Fruit fly (Drosophila melanogaster): Measurements from ENCODE around the gene brk.

The brk gene

dm6 chrX:7290811-7291515, 16.8 kb upstream of the brk start, which contains the start of gene unc-119 (continued):
- TF ChIP-seq CG12659 (GFP tag; optimal IDR thresholded peaks at IDR 0.05), result peak; percentile 69
- no peak for TF ChIP-seq HLH54F (GFP tag; optimal IDR thresholded peaks at IDR 0.05)
- no peak for TF ChIP-seq pb (GFP tag; optimal IDR thresholded peaks at IDR 0.05)
- TF ChIP-seq lov (optimal IDR thresholded peaks at IDR 0.05), result no peak
- TF ChIP-seq lov (GFP tag; IDR thresholded peaks at IDR 0.05), result no peak
- TF ChIP-seq hbn (GFP tag; IDR thresholded peaks at IDR 0.05; ENCODE audit: partially characterized antibody), result peak; percentile 51; the same call in 1 of the 2 replicates
- TF ChIP-seq NK7.1 (GFP tag; optimal IDR thresholded peaks at IDR 0.05), result no peak
- TF ChIP-seq dimm (GFP tag; IDR thresholded peaks at IDR 0.05), result no peak
- TF ChIP-seq CHES-1-like (GFP tag; optimal IDR thresholded peaks at IDR 0.05), result peak; percentile 14
- no peak for TF ChIP-seq CG17361 (GFP tag; IDR thresholded peaks at IDR 0.05)
- TF ChIP-seq trh (GFP tag; optimal IDR thresholded peaks at IDR 0.05), result no peak
- TF ChIP-seq sens (GFP tag), result peak; percentile 51
- no peak for TF ChIP-seq CG10366 (GFP tag; IDR thresholded peaks at IDR 0.05)
- no peak for TF ChIP-seq CG17328 (GFP tag; IDR thresholded peaks at IDR 0.05)
- TF ChIP-seq ab (GFP tag; optimal IDR thresholded peaks at IDR 0.05), result no peak
- peak; percentile 9 for TF ChIP-seq D (optimal IDR thresholded peaks at IDR 0.05)
- TF ChIP-seq D (GFP tag; optimal IDR thresholded peaks at IDR 0.05), result no peak
- TF ChIP-seq ase (GFP tag; IDR thresholded peaks at IDR 0.05), result no peak
- peak in 1 of 2 experiments; percentile 46 for TF ChIP-seq bsh (GFP tag; optimal IDR thresholded peaks at IDR 0.05)
- TF ChIP-seq pfk (GFP tag; optimal IDR thresholded peaks at IDR 0.05), result no peak
- peak; percentile 39 for TF ChIP-seq CG12299 (tag; optimal IDR thresholded peaks at IDR 0.05)
- no peak for TF ChIP-seq az2 (GFP tag; optimal IDR thresholded peaks at IDR 0.05)
- TF ChIP-seq ara (GFP tag; IDR thresholded peaks at IDR 0.05), result no peak
- TF ChIP-seq PHDP (tag; optimal IDR thresholded peaks at IDR 0.05), result no peak
- no peak for TF ChIP-seq CG12236 (GFP tag; optimal IDR thresholded peaks at IDR 0.05)
- TF ChIP-seq Sox100B (GFP tag; optimal IDR thresholded peaks at IDR 0.05), result no peak
- no peak for TF ChIP-seq CG10321 (GFP tag; IDR thresholded peaks at IDR 0.05)
- no peak for TF ChIP-seq corto (GFP tag; optimal IDR thresholded peaks at IDR 0.05)
- TF ChIP-seq Med (GFP tag), result peak; percentile 86
- no peak for TF ChIP-seq hkb (optimal IDR thresholded peaks at IDR 0.05)
- no peak for TF ChIP-seq hkb (GFP tag; IDR thresholded peaks at IDR 0.05)
- no peak for TF ChIP-seq luna (GFP tag; optimal IDR thresholded peaks at IDR 0.05)
- no peak for TF ChIP-seq BtbVII (GFP tag; optimal IDR thresholded peaks at IDR 0.05)
- TF ChIP-seq CG14860 (GFP tag; IDR thresholded peaks at IDR 0.05; ENCODE audit: partially characterized antibody), result 0 out of 3 replicates have a peak, but pooled peaks have one; percentile 36
- no peak for TF ChIP-seq HLHmδ (GFP tag; optimal IDR thresholded peaks at IDR 0.05)
- TF ChIP-seq disco-r (GFP tag; optimal IDR thresholded peaks at IDR 0.05), result no peak
- TF ChIP-seq sd (tag; optimal IDR thresholded peaks at IDR 0.05), result peak; percentile 19
- no peak for TF ChIP-seq Ravus (GFP tag; IDR thresholded peaks at IDR 0.05)
- TF ChIP-seq wdn (GFP tag; IDR thresholded peaks at IDR 0.05), result no peak
- no peak for TF ChIP-seq CG31441 (GFP tag; IDR thresholded peaks at IDR 0.05)
- peak; percentile 74 for TF ChIP-seq cg (GFP tag; optimal IDR thresholded peaks at IDR 0.05)
- peak; percentile 11 for TF ChIP-seq lilli (GFP tag; optimal IDR thresholded peaks at IDR 0.05)
- peak; percentile 77 for TF ChIP-seq bbx (GFP tag; IDR thresholded peaks at IDR 0.05; ENCODE audit: partially characterized antibody)
- no peak for TF ChIP-seq ken (GFP tag; IDR thresholded peaks at IDR 0.05)
- no peak for TF ChIP-seq her (GFP tag; optimal IDR thresholded peaks at IDR 0.05)
- peak; percentile 43; the same call in 1 of the 2 replicates for TF ChIP-seq CG6272 (GFP tag; IDR thresholded peaks at IDR 0.05)
- TF ChIP-seq chinmo (GFP tag; IDR thresholded peaks at IDR 0.05; ENCODE audit: partially characterized antibody), result 0 out of 4 replicates have a peak, but pooled peaks have one; percentile 61
- no peak for TF ChIP-seq unpg (GFP tag; optimal IDR thresholded peaks at IDR 0.05)
- TF ChIP-seq bab2 (GFP tag; optimal IDR thresholded peaks at IDR 0.05), result no peak
- TF ChIP-seq crp (GFP tag; optimal IDR thresholded peaks at IDR 0.05), result no peak
- TF ChIP-seq Poxn (GFP tag; IDR thresholded peaks at IDR 0.05), result no peak
